Fruit fly (Drosophila melanogaster) whole organism, embryonic: Measurements from ENCODE around the gene CG7841.

Source experiments
- Asciz ChIP-seq: fragments of 200-800 bp; sonication (Bioruptor generic); optimal IDR thresholded peaks from 2 replicates; lab custom pipeline; 2017; ENCODE audit warnings: missing biosample characterization, mild to moderate bottlenecking, missing genetic modification characterization, missing genetic modification reagents
- Atf3 ChIP-seq: fragments of 200-800 bp; sonication (Bioruptor generic); optimal IDR thresholded peaks from 3 replicates; lab custom pipeline; 2016; ENCODE audit warnings: missing biosample characterization, missing genetic modification characterization
- BtbVII ChIP-seq: fragments of 200-800 bp; sonication (Bioruptor generic); optimal IDR thresholded peaks from 3 replicates; lab custom pipeline; 2017; ENCODE audit warnings: missing biosample characterization, mild to moderate bottlenecking, missing genetic modification characterization
- CG10431 ChIP-seq: fragments of 200-800 bp; sonication (Bioruptor generic); optimal IDR thresholded peaks from 3 replicates; lab custom pipeline; 2018; ENCODE audit warnings: missing biosample characterization, mild to moderate bottlenecking, missing genetic modification characterization
- CG11456 ChIP-seq: fragments of 200-800 bp; sonication (Bioruptor generic); IDR thresholded peaks from 3 replicates; pipeline ENCODE4 v1.3.6; 2022; ENCODE audit warnings: missing biosample characterization, missing genetic modification characterization
- CG12299 ChIP-seq: fragments of 200-800 bp; sonication (Bioruptor generic); optimal IDR thresholded peaks from 2 replicates; lab custom pipeline; 2018; ENCODE audit warnings: missing biosample characterization, mild to moderate bottlenecking, missing genetic modification characterization
- CG1233 ChIP-seq: fragments of 200-800 bp; sonication (Bioruptor generic); optimal IDR thresholded peaks from 4 replicates; lab custom pipeline; 2018; ENCODE audit warnings: missing biosample characterization, mild to moderate bottlenecking, missing genetic modification characterization
- CG13296 ChIP-seq: fragments of 200-800 bp; sonication (Bioruptor generic); optimal IDR thresholded peaks from 3 replicates; lab custom pipeline; 2018; ENCODE audit warnings: missing biosample characterization, mild to moderate bottlenecking, missing genetic modification characterization
- CG15011 ChIP-seq: fragments of 200-800 bp; sonication (Bioruptor generic); optimal IDR thresholded peaks from 3 replicates; lab custom pipeline; 2018; ENCODE audit warnings: missing biosample characterization, mild to moderate bottlenecking, missing genetic modification characterization
- CG1603 ChIP-seq: fragments of 200-800 bp; sonication (Bioruptor generic); optimal IDR thresholded peaks from 2 replicates; lab custom pipeline; 2019; ENCODE audit warnings: missing biosample characterization, mild to moderate bottlenecking, missing genetic modification characterization, moderate library complexity
- CG16815 ChIP-seq: fragments of 200-800 bp; sonication (Bioruptor generic); optimal IDR thresholded peaks from 3 replicates; lab custom pipeline; 2017; ENCODE audit warnings: missing biosample characterization, mild to moderate bottlenecking, missing genetic modification characterization
- CG1792 ChIP-seq: fragments of 200-800 bp; sonication (Bioruptor generic); optimal IDR thresholded peaks from 2 replicates; lab custom pipeline; 2016; ENCODE audit warnings: missing biosample characterization, missing genetic modification characterization
- CG18262 ChIP-seq: fragments of 200-800 bp; optimal IDR thresholded peaks from 3 replicates; lab custom pipeline; 2019; ENCODE audit warnings: missing biosample characterization, mild to moderate bottlenecking, missing genetic modification characterization, moderate library complexity
- CG18619 ChIP-seq: fragments of 200-800 bp; sonication (Bioruptor generic); optimal IDR thresholded peaks from 3 replicates; lab custom pipeline; 2017; ENCODE audit warnings: missing biosample characterization, mild to moderate bottlenecking, missing genetic modification characterization
- CG32532 ChIP-seq: fragments of 200-800 bp; sonication (Bioruptor generic); IDR thresholded peaks from 2 replicates; pipeline ENCODE4 v1.3.6; 2022; ENCODE audit warnings: missing biosample characterization, missing genetic modification characterization
- CG33213 ChIP-seq: fragments of 200-800 bp; sonication (Bioruptor generic); optimal IDR thresholded peaks from 3 replicates; lab custom pipeline; 2016; ENCODE audit warnings: missing biosample characterization, missing genetic modification characterization
- CG6689 ChIP-seq: fragments of 200-800 bp; sonication (Bioruptor generic); IDR thresholded peaks from 2 replicates; pipeline ENCODE4 v1.3.6; 2022; ENCODE audit warnings: missing biosample characterization, missing genetic modification characterization
- CG6791 ChIP-seq: fragments of 200-800 bp; sonication (Bioruptor generic); IDR thresholded peaks from 3 replicates; pipeline ENCODE4 v1.3.6; 2022; ENCODE audit warnings: missing biosample characterization, missing genetic modification characterization; ENCODE audit not compliant: partially characterized antibody
- CG7928 ChIP-seq: fragments of 200-800 bp; sonication (Bioruptor generic); optimal IDR thresholded peaks from 2 replicates; lab custom pipeline; 2017; ENCODE audit warnings: missing biosample characterization, mild to moderate bottlenecking, missing genetic modification characterization
- CG9215 ChIP-seq: fragments of 200-800 bp; sonication (Bioruptor generic); IDR thresholded peaks from 2 replicates; pipeline ENCODE4 v1.3.6; 2022; ENCODE audit warnings: missing biosample characterization, missing genetic modification characterization
- D19A ChIP-seq: fragments of 200-800 bp; optimal IDR thresholded peaks from 3 replicates; lab custom pipeline; 2019; ENCODE audit warnings: missing biosample characterization, mild to moderate bottlenecking, missing genetic modification characterization, moderate library complexity
- Doc2 ChIP-seq: fragments of 200-800 bp; sonication (Bioruptor generic); IDR thresholded peaks from 2 replicates; pipeline ENCODE4 v1.3.6; 2022; ENCODE audit warnings: missing biosample characterization, missing genetic modification characterization
- E2f2 ChIP-seq: fragments of 200-800 bp; sonication (Bioruptor generic); IDR thresholded peaks from 2 replicates; pipeline ENCODE4 v1.3.6; 2022; ENCODE audit warnings: missing biosample characterization, missing genetic modification characterization
- HLH4C ChIP-seq: fragments of 200-800 bp; sonication (Bioruptor generic); IDR thresholded peaks from 3 replicates; pipeline ENCODE4 v1.3.6; 2022; ENCODE audit warnings: missing biosample characterization, missing genetic modification characterization; ENCODE audit not compliant: partially characterized antibody
- Hr3 ChIP-seq: fragments of 200-800 bp; sonication (Bioruptor generic); optimal IDR thresholded peaks from 3 replicates; lab custom pipeline; 2016; ENCODE audit warnings: missing biosample characterization, missing genetic modification characterization
- Mad ChIP-seq: fragments of 200-800 bp; sonication (Bioruptor generic); optimal IDR thresholded peaks from 2 replicates; lab custom pipeline; 2016; ENCODE audit warnings: missing biosample characterization, missing genetic modification characterization
- Meics ChIP-seq: fragments of 200-800 bp; sonication (Bioruptor generic); optimal IDR thresholded peaks from 2 replicates; lab custom pipeline; 2017; ENCODE audit warnings: missing biosample characterization, mild to moderate bottlenecking, missing genetic modification characterization
- Poxn ChIP-seq: fragments of 200-800 bp; sonication (Bioruptor generic); IDR thresholded peaks from 2 replicates; pipeline ENCODE4 v1.3.6; 2022; ENCODE audit warnings: missing biosample characterization, missing genetic modification characterization
- Ptx1 ChIP-seq: fragments of 200-800 bp; sonication (Bioruptor generic); IDR thresholded peaks from 2 replicates; pipeline ENCODE4 v1.3.6; 2022; ENCODE audit warnings: missing biosample characterization, missing genetic modification characterization
- Rfx ChIP-seq: fragments of 200-800 bp; sonication (Bioruptor generic); IDR thresholded peaks from 2 replicates; pipeline ENCODE4 v1.3.6; 2022; ENCODE audit warnings: missing biosample characterization, missing genetic modification characterization
- Six4 ChIP-seq: fragments of 200-800 bp; sonication (Bioruptor generic); optimal IDR thresholded peaks from 2 replicates; lab custom pipeline; 2016; ENCODE audit warnings: missing biosample characterization, missing genetic modification characterization
- Tbp ChIP-seq: fragments of >200 bp; optimal IDR thresholded peaks from 2 replicates; lab custom pipeline; 2018; ENCODE audit warnings: missing biosample characterization, missing genetic modification characterization
- Xrp1 ChIP-seq: fragments of 200-800 bp; sonication (Bioruptor generic); IDR thresholded peaks from 2 replicates; pipeline ENCODE4 v1.3.6; 2022; ENCODE audit warnings: missing biosample characterization, missing genetic modification characterization
- amos ChIP-seq: fragments of 200-800 bp; sonication (Bioruptor generic); IDR thresholded peaks from 2 replicates; pipeline ENCODE4 v1.3.6; 2022; ENCODE audit warnings: missing biosample characterization, missing genetic modification characterization; ENCODE audit not compliant: partially characterized antibody
- caup ChIP-seq: fragments of 200-800 bp; sonication (Bioruptor generic); optimal IDR thresholded peaks from 3 replicates; lab custom pipeline; 2017; ENCODE audit warnings: missing biosample characterization, mild to moderate bottlenecking, missing genetic modification characterization, moderate library complexity; ENCODE audit not compliant: severe bottlenecking
- crol ChIP-seq: fragments of 200-800 bp; sonication (Bioruptor generic); IDR thresholded peaks from 2 replicates; pipeline ENCODE4 v1.3.6; 2022; ENCODE audit warnings: missing biosample characterization, missing genetic modification characterization
- disco-r ChIP-seq: fragments of 200-800 bp; sonication (Bioruptor generic); optimal IDR thresholded peaks from 2 replicates; lab custom pipeline; 2016; ENCODE audit warnings: missing biosample characterization, missing genetic modification characterization
- fd3F ChIP-seq: fragments of 200-800 bp; sonication (Bioruptor generic); optimal IDR thresholded peaks from 2 replicates; lab custom pipeline; 2018; ENCODE audit warnings: missing biosample characterization, mild to moderate bottlenecking, missing genetic modification characterization, moderate library complexity
- kay ChIP-seq: fragments of 200-800 bp; sonication (Bioruptor generic); optimal IDR thresholded peaks from 2 replicates; lab custom pipeline; 2016; ENCODE audit warnings: missing biosample characterization, missing genetic modification characterization
- lmd ChIP-seq: fragments of 200-800 bp; sonication (Bioruptor generic); IDR thresholded peaks from 2 replicates; pipeline ENCODE4 v1.3.6; 2022; ENCODE audit warnings: missing biosample characterization, missing genetic modification characterization
- lola ChIP-seq, 3 experiments: fragments of >200 bp in 2 of 3; fragments of 200-800 bp in 1 of 3; sonication (Bioruptor generic) in 1 of 3; optimal IDR thresholded peaks; 2 replicates each; lab custom pipeline; 2017 to 2019; ENCODE audit warnings: missing biosample characterization in 3 of 3, missing genetic modification characterization in 3 of 3, mild to moderate bottlenecking in 1 of 3, moderate library complexity in 1 of 3
- nerfin-2 ChIP-seq: fragments of 200-800 bp; sonication (Bioruptor generic); IDR thresholded peaks from 2 replicates; pipeline ENCODE4 v1.3.6; 2022; ENCODE audit warnings: missing biosample characterization, missing genetic modification characterization; ENCODE audit not compliant: partially characterized antibody
- org-1 ChIP-seq: fragments of 200-800 bp; sonication (Bioruptor generic); optimal IDR thresholded peaks from 2 replicates; lab custom pipeline; 2017; ENCODE audit warnings: missing biosample characterization, missing genetic modification characterization
- pnt ChIP-seq: fragments of 200-800 bp; sonication (Bioruptor generic); optimal IDR thresholded peaks from 3 replicates; lab custom pipeline; 2016; ENCODE audit warnings: missing biosample characterization, missing genetic modification characterization
- sima ChIP-seq: fragments of 200-800 bp; sonication (Bioruptor generic); optimal IDR thresholded peaks from 2 replicates; lab custom pipeline; 2016; ENCODE audit warnings: missing biosample characterization, missing genetic modification characterization
- sna ChIP-seq: fragments of 200-800 bp; sonication (Bioruptor generic); IDR thresholded peaks from 2 replicates; pipeline ENCODE4 v1.3.6; 2022; ENCODE audit warnings: missing biosample characterization, missing genetic modification characterization; ENCODE audit not compliant: partially characterized antibody
- sqz ChIP-seq: fragments of 200-800 bp; sonication (Bioruptor generic); optimal IDR thresholded peaks from 3 replicates; lab custom pipeline; 2018; ENCODE audit warnings: missing biosample characterization, mild to moderate bottlenecking, missing genetic modification characterization
- toy ChIP-seq: fragments of 200-800 bp; sonication (Bioruptor generic); IDR thresholded peaks from 2 replicates; pipeline ENCODE4 v1.3.6; 2022; ENCODE audit warnings: missing biosample characterization, missing genetic modification characterization
- vvl ChIP-seq: fragments of 200-800 bp; sonication (Bioruptor generic); IDR thresholded peaks from 2 replicates; pipeline ENCODE4 v1.3.6; 2022; ENCODE audit warnings: missing biosample characterization, missing genetic modification characterization
- yki ChIP-seq: fragments of >200 bp; optimal IDR thresholded peaks from 3 replicates; lab custom pipeline; 2018
- zf30C ChIP-seq: fragments of 200-800 bp; sonication (Bioruptor generic); optimal IDR thresholded peaks from 3 replicates; lab custom pipeline; 2018; ENCODE audit warnings: missing biosample characterization, mild to moderate bottlenecking, missing genetic modification characterization

The CG7841 gene

DNA sequence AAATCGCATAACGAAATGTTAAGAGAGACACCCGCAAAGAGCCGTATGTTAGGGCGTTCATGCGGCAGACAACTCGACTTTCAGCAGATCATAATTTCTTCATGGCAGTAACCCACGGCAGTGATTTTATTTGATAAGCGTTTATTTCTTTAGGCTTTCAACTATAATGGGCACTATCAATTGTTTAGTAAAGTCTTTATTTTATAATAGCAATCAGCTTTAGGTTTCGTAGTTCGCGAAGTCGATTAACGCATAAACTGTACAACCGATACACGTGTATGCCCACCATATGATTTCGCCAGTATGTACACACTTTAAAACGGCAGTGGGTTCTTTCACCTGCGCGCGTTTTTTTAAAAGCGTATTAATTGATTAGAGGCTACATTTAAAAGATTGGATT lies at the start of gene CG7841 (continued):
- TF ChIP-seq HLH4C (GFP tag; lab: Robert Waterston, UW) (no peak), CG11456 (GFP tag; lab: Robert Waterston, UW) (no peak), Six4 (GFP tag; lab: Kevin White, UChicago) (peak; percentile 97), sima (GFP tag; lab: Kevin White, UChicago) (peak; percentile 92), Rfx (GFP tag; lab: Robert Waterston, UW) (peak; percentile 98), amos (GFP tag; lab: Robert Waterston, UW) (no peak), Ptx1 (peak; percentile 93), nerfin-2 (GFP tag; lab: Robert Waterston, UW) (no peak), BtbVII (peak; percentile 99), CG10431 (GFP tag; lab: Kevin White, UChicago) (peak; percentile 96), CG13296 (peak; percentile 99), D19A (tag; lab: Kevin White, UChicago) (peak; percentile 97), Xrp1 (GFP tag; lab: Robert Waterston, UW) (peak; percentile 98), CG15011 (GFP tag; lab: Kevin White, UChicago) (peak; percentile 97), CG18619 (peak; percentile 97), sqz (GFP tag; lab: Kevin White, UChicago) (peak; percentile 97), CG32532 (peak; percentile 97), CG33213 (GFP tag; lab: Kevin White, UChicago) (peak; percentile 97), lola (GFP tag; optimal IDR thresholded peaks at IDR 0.05; lab: Kevin White, UChicago) (peak in 1 of 3 experiments; percentile 98), Poxn (GFP tag; lab: Robert Waterston, UW) (no peak), yki (lab: Kevin White, UChicago) (peak; percentile 51), pnt (GFP tag; lab: Kevin White, UChicago) (peak; percentile 92), E2f2 (GFP tag; lab: Robert Waterston, UW) (peak; percentile 91), Tbp (GFP tag; lab: Kevin White, UChicago) (no peak), toy (GFP tag; lab: Robert Waterston, UW) (no peak; the same call in 1 of the 2 replicates), caup (peak; percentile 99), CG1792 (peak; percentile 96), vvl (peak; percentile 99), CG1603 (tag; lab: Kevin White, UChicago) (peak; percentile 97), fd3F (GFP tag; lab: Kevin White, UChicago) (peak; percentile 96), CG16815 (GFP tag; lab: Kevin White, UChicago) (peak; percentile 87), CG1233 (GFP tag; lab: Kevin White, UChicago) (peak; percentile 98), sna (GFP tag; lab: Robert Waterston, UW) (no peak), Doc2 (GFP tag; lab: Robert Waterston, UW) (no peak), CG18262 (tag; lab: Kevin White, UChicago) (peak; percentile 99), CG9215 (GFP tag; lab: Robert Waterston, UW) (no peak), Hr3 (GFP tag; lab: Kevin White, UChicago) (peak; percentile 92), CG12299 (tag; lab: Kevin White, UChicago) (peak; percentile 99), Asciz (GFP tag; lab: Kevin White, UChicago) (peak; percentile 97), CG6791 (no peak), crol (GFP tag; lab: Robert Waterston, UW) (peak; percentile 58; the same call in 1 of the 2 replicates), zf30C (GFP tag; lab: Kevin White, UChicago) (peak; percentile 63), CG6689 (GFP tag; lab: Robert Waterston, UW) (peak; percentile 96), kay (GFP tag; lab: Kevin White, UChicago) (peak; percentile 93), org-1 (peak; percentile 97), lmd (GFP tag; lab: Robert Waterston, UW) (peak; percentile 95), Meics (GFP tag; lab: Kevin White, UChicago) (peak; percentile 98), Mad (GFP tag; lab: Kevin White, UChicago) (peak; percentile 97), Atf3 (GFP tag; lab: Kevin White, UChicago) (peak; percentile 94), disco-r (GFP tag; lab: Kevin White, UChicago) (peak; percentile 93), CG7928 (GFP tag; lab: Kevin White, UChicago) (peak; percentile 83)
